Worm (Caenorhabditis elegans): ENCODE measurements around the gene idpp-12.
A peak's percentile ranks its signal among the peaks of the same experiment; 100 is the strongest.

idpp-12 gene

DNA sequence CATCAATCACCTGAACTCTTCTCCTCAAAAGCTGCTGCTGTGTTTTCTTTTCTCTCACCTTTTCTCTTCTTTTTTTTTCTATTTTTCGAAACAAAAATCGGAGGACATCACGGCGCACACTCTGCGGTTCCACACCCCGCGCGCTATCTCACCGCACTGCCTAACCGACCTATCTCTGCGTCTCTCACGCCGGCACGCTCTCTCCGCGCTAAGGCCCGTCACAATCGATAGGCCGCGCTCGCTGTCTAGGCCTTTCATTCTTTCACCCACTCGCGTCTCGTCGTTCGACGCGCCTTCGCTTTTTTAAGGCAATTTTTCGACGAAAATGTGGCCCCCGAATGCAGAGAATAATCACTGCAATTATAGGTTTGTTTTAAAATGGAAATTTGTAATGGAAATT, 7.5 kb downstream of the idpp-12 start, which contains the start of gene zip-11 (continued):
- TF ChIP-seq ztf-25 (GFP tag; IDR thresholded peaks at IDR 0.05) = no peak
- TF ChIP-seq madf-6 (GFP tag; IDR thresholded peaks at IDR 0.05) = peak; percentile 11; the same call in 1 of the 2 replicates
- no peak for TF ChIP-seq F22D6.2 (tag; optimal IDR thresholded peaks at IDR 0.05)
- TF ChIP-seq ekl-4 (GFP tag; IDR thresholded peaks at IDR 0.05) = 0 out of 2 replicates have a peak, but pooled peaks have one; percentile 30
- peak; percentile 99 for TF ChIP-seq hmg-1.2 (GFP tag; IDR thresholded peaks at IDR 0.05)
- no peak for TF ChIP-seq zim-3 (tag; optimal IDR thresholded peaks at IDR 0.05)
- no peak for TF ChIP-seq athp-1 (tag; optimal IDR thresholded peaks at IDR 0.05)
- peak; percentile 52 for TF ChIP-seq K12H6.12 (tag; optimal IDR thresholded peaks at IDR 0.05)
- TF ChIP-seq somi-1 (GFP tag; optimal IDR thresholded peaks at IDR 0.05) = peak; percentile 26
- no peak for TF ChIP-seq egl-44 (GFP tag; IDR thresholded peaks at IDR 0.05)
- TF ChIP-seq nfya-2 (GFP tag; IDR thresholded peaks at IDR 0.05) = no peak
- TF ChIP-seq pbrm-1 (GFP tag; IDR thresholded peaks at IDR 0.05) = 0 out of 2 replicates have a peak, but pooled peaks have one; percentile 36
- no peak for TF ChIP-seq xnd-1 (tag; optimal IDR thresholded peaks at IDR 0.05)
- TF ChIP-seq ceh-79 (tag; optimal IDR thresholded peaks at IDR 0.05) = no peak
- TF ChIP-seq lin-54 (GFP tag; optimal IDR thresholded peaks at IDR 0.05) = peak; percentile 51
- peak; percentile 12 to 63 for TF ChIP-seq let-607 (tag; optimal IDR thresholded peaks at IDR 0.05)
- peak; percentile 99 for TF ChIP-seq zfh-2 (GFP tag; conservative IDR thresholded peaks at IDR 0.05)
- TF ChIP-seq mcd-1 (GFP tag; IDR thresholded peaks at IDR 0.05) = peak; percentile 82
- no peak for TF ChIP-seq snpc-1.1 (tag; optimal IDR thresholded peaks at IDR 0.05; ENCODE audit: insufficient read depth)
- TF ChIP-seq atf-7 (tag; optimal IDR thresholded peaks at IDR 0.05) = peak; percentile 16
- TF ChIP-seq cebp-1 (GFP tag; IDR thresholded peaks at IDR 0.05) = no peak
- TF ChIP-seq cebp-1 (tag; optimal IDR thresholded peaks at IDR 0.05) = peak; percentile 77
- peak; percentile 69; the same call in 1 of the 2 replicates for TF ChIP-seq Y56A3A.18 (GFP tag; IDR thresholded peaks at IDR 0.05)
- TF ChIP-seq tlf-1 (GFP tag; optimal IDR thresholded peaks at IDR 0.05) = peak; percentile 14
- peak; percentile 80 for TF ChIP-seq ztf-26 (tag; optimal IDR thresholded peaks at IDR 0.05)
- TF ChIP-seq dpff-1 (tag; optimal IDR thresholded peaks at IDR 0.05) = no peak
- TF ChIP-seq C06A6.2 (GFP tag; conservative IDR thresholded peaks at IDR 0.05) = no peak
- peak; percentile 14 for TF ChIP-seq ztf-18 (tag; optimal IDR thresholded peaks at IDR 0.05)
- 0 out of 2 replicates have a peak, but pooled peaks have one; percentile 24 for TF ChIP-seq F37B4.10 (GFP tag; IDR thresholded peaks at IDR 0.05)
- TF ChIP-seq K11D2.4 (GFP tag; IDR thresholded peaks at IDR 0.05) = peak; percentile 83
- TF ChIP-seq repo-1 (tag; optimal IDR thresholded peaks at IDR 0.05) = no peak
- TF ChIP-seq ceh-40 (GFP tag; IDR thresholded peaks at IDR 0.05) = no peak
- peak; percentile 29 for TF ChIP-seq F23B12.7 (tag; optimal IDR thresholded peaks at IDR 0.05; ENCODE audit: insufficient read depth)
- peak; percentile 69; the same call in 1 of the 2 replicates for TF ChIP-seq nfyb-1 (GFP tag; IDR thresholded peaks at IDR 0.05)
- peak; percentile 28 for TF ChIP-seq gei-17 (GFP tag; optimal IDR thresholded peaks at IDR 0.05)
- no peak for TF ChIP-seq pha-4 (tag; optimal IDR thresholded peaks at IDR 0.05)
- TF ChIP-seq nhr-80 (tag; optimal IDR thresholded peaks at IDR 0.05) = peak; percentile 67
- TF ChIP-seq ztf-3 (GFP tag; optimal IDR thresholded peaks at IDR 0.05) = no peak
- TF ChIP-seq B0019.2 (GFP tag; conservative IDR thresholded peaks at IDR 0.05) = no peak
- peak; percentile 71 for TF ChIP-seq dox-1 (GFP tag; IDR thresholded peaks at IDR 0.05)
- no peak for TF ChIP-seq hrde-1 (tag; optimal IDR thresholded peaks at IDR 0.05; ENCODE audit: borderline replicate concordance)
- peak; percentile 75 for TF ChIP-seq nhr-90 (tag; optimal IDR thresholded peaks at IDR 0.05)
- no peak for TF ChIP-seq tbx-9 (tag; optimal IDR thresholded peaks at IDR 0.05; ENCODE audit: borderline replicate concordance)
- TF ChIP-seq ceh-100 (GFP tag; IDR thresholded peaks at IDR 0.05) = 0 out of 2 replicates have a peak, but pooled peaks have one; percentile 19
- TF ChIP-seq ccch-3 (GFP tag; optimal IDR thresholded peaks at IDR 0.05) = no peak
- peak; percentile 62 for TF ChIP-seq madf-10 (tag; optimal IDR thresholded peaks at IDR 0.05)
- no peak for TF ChIP-seq akir-1 (GFP tag; optimal IDR thresholded peaks at IDR 0.05)
- peak; percentile 50; the same call in 1 of the 2 replicates for TF ChIP-seq Y53G8AR.9 (GFP tag; conservative IDR thresholded peaks at IDR 0.05)
